Fruit fly (Drosophila melanogaster): ENCODE data around the gene CG6277.

- peak in 1 of 2 experiments; percentile 12 for TF ChIP-seq CTCF (optimal IDR thresholded peaks at IDR 0.05)
- no peak for TF ChIP-seq CG8478 (optimal IDR thresholded peaks at IDR 0.05)
Observed at dm6 chr3R:26988412-26988981, 34.5 kb downstream of the CG6277 start, which contains the start of gene CG31075.
